Worm (Caenorhabditis elegans) whole organism, L1 larva: ENCODE data around the gene C27A7.8.

Source experiments
- aha-1 ChIP-seq: fragments of 150-350 bp; optimal IDR thresholded peaks from 2 replicates; lab custom pipeline; 2014; ENCODE audit warnings: missing biosample characterization, missing genetic modification characterization
- alr-1 ChIP-seq: fragments of 200-800 bp; sonication (Bioruptor generic); optimal IDR thresholded peaks from 2 replicates; lab custom pipeline; 2018; ENCODE audit warnings: borderline replicate concordance, mild to moderate bottlenecking, missing genetic modification characterization, missing compliant biosample characterization
- ama-1 ChIP-seq: fragments of 150-350 bp; optimal IDR thresholded peaks from 2 replicates; lab custom pipeline; 2014
- blmp-1 ChIP-seq: fragments of 150-350 bp; optimal IDR thresholded peaks from 2 replicates; lab custom pipeline; 2014; ENCODE audit warnings: missing biosample characterization, missing genetic modification characterization
- ceh-63 ChIP-seq: fragments of 200-800 bp; sonication (Bioruptor generic); optimal IDR thresholded peaks from 2 replicates; lab custom pipeline; 2018; ENCODE audit warnings: mild to moderate bottlenecking, missing genetic modification characterization, missing compliant biosample characterization
- ceh-8 ChIP-seq: fragments of 200-800 bp; sonication (Bioruptor generic); optimal IDR thresholded peaks from 2 replicates; lab custom pipeline; 2018; ENCODE audit warnings: mild to moderate bottlenecking, missing genetic modification characterization, moderate library complexity, missing compliant biosample characterization
- ceh-82 ChIP-seq, 3 experiments: fragments of 150-350 bp in 1 of 3; sonication (generic microtip) in 2 of 3; optimal IDR thresholded peaks; 2 replicates each; lab custom pipeline; 2014 to 2017; ENCODE audit warnings: missing biosample characterization in 3 of 3, missing genetic modification characterization in 3 of 3
- ceh-90 ChIP-seq: sonication (generic microtip); optimal IDR thresholded peaks from 2 replicates; lab custom pipeline; 2016; ENCODE audit warnings: missing genetic modification characterization, missing compliant biosample characterization
- ces-1 ChIP-seq: fragments of 150-350 bp; optimal IDR thresholded peaks from 2 replicates; lab custom pipeline; 2014; ENCODE audit warnings: missing biosample characterization, missing genetic modification reagents, missing genetic modification characterization
- efl-1 ChIP-seq, 4 experiments: fragments of 150-350 bp; optimal IDR thresholded peaks in 3 of 4; peaks in 1 of 4; 1 replicate in 1 of 4; 2 replicates in 3 of 4; lab custom pipeline; 2014; ENCODE audit warnings: missing biosample characterization in 2 of 4, missing genetic modification characterization in 2 of 4, missing genetic modification reagents in 2 of 4
- egl-27 ChIP-seq, 2 experiments: fragments of 150-350 bp in 1 of 2; sonication (generic microtip); optimal IDR thresholded peaks; 3 replicates each; lab custom pipeline; 2017 to 2018; ENCODE audit warnings: missing biosample characterization in 2 of 2, missing genetic modification characterization in 2 of 2, missing genetic modification reagents in 2 of 2
- fkh-4 ChIP-seq: sonication (generic microtip); optimal IDR thresholded peaks from 2 replicates; lab custom pipeline; 2016; ENCODE audit warnings: missing compliant biosample characterization, missing genetic modification characterization, borderline replicate concordance
- isw-1 ChIP-seq: fragments of 200-800 bp; sonication (Bioruptor generic); IDR thresholded peaks from 2 replicates; pipeline ENCODE4 v1.3.6; 2022; ENCODE audit warnings: missing genetic modification characterization, missing compliant biosample characterization
- lin-14 ChIP-seq: fragments of 200-800 bp; sonication (Bioruptor generic); optimal IDR thresholded peaks from 2 replicates; lab custom pipeline; 2018; ENCODE audit warnings: mild to moderate bottlenecking, missing genetic modification characterization, moderate library complexity, missing compliant biosample characterization
- lin-15B ChIP-seq: fragments of 150-350 bp; sonication (generic microtip); optimal IDR thresholded peaks from 3 replicates; lab custom pipeline; 2014; ENCODE audit warnings: missing biosample characterization, missing genetic modification characterization
- lin-39 ChIP-seq: fragments of 150-350 bp; optimal IDR thresholded peaks from 2 replicates; lab custom pipeline; 2014; ENCODE audit warnings: missing biosample characterization, missing genetic modification reagents, missing genetic modification characterization
- lir-3 ChIP-seq: sonication (generic microtip); optimal IDR thresholded peaks from 2 replicates; lab custom pipeline; 2016; ENCODE audit warnings: mild to moderate bottlenecking, missing genetic modification characterization, moderate library complexity, missing compliant biosample characterization; ENCODE audit not compliant: poor library complexity
- lsy-2 ChIP-seq, 2 experiments: fragments of 150-350 bp; optimal IDR thresholded peaks; 2 replicates each; lab custom pipeline; 2014; ENCODE audit warnings: missing biosample characterization in 2 of 2, missing genetic modification characterization in 2 of 2
- mab-9 ChIP-seq: fragments of 200-800 bp; sonication (Bioruptor generic); IDR thresholded peaks from 2 replicates; pipeline ENCODE4 v1.3.6; 2022; ENCODE audit warnings: missing genetic modification reagents, missing genetic modification characterization, missing compliant biosample characterization
- mdl-1 ChIP-seq, 2 experiments: fragments of 150-350 bp; optimal IDR thresholded peaks; 2 replicates each; lab custom pipeline; 2014 to 2017; ENCODE audit warnings: missing biosample characterization in 2 of 2, missing genetic modification characterization in 2 of 2, inconsistent platforms in 1 of 2
- nhr-11 ChIP-seq: fragments of 150-350 bp; optimal IDR thresholded peaks from 2 replicates; lab custom pipeline; 2014; ENCODE audit warnings: missing biosample characterization, missing genetic modification characterization
- nhr-12 ChIP-seq: sonication (generic microtip); optimal IDR thresholded peaks from 2 replicates; lab custom pipeline; 2017; ENCODE audit warnings: missing biosample characterization, missing genetic modification characterization
- nhr-19 ChIP-seq: fragments of 200-800 bp; sonication (Bioruptor generic); conservative IDR thresholded peaks from 2 replicates; pipeline ENCODE4 v1.3.6; 2022; ENCODE audit warnings: missing genetic modification characterization, missing compliant biosample characterization
- nhr-20 ChIP-seq: sonication (generic microtip); optimal IDR thresholded peaks from 2 replicates; lab custom pipeline; 2016; ENCODE audit warnings: mild to moderate bottlenecking, missing genetic modification characterization, missing compliant biosample characterization
- nhr-237 ChIP-seq: fragments of 150-350 bp; optimal IDR thresholded peaks from 2 replicates; lab custom pipeline; 2014; ENCODE audit warnings: missing biosample characterization, missing genetic modification characterization
- nhr-28 ChIP-seq: fragments of 150-350 bp; optimal IDR thresholded peaks from 2 replicates; lab custom pipeline; 2014; ENCODE audit warnings: missing biosample characterization, missing genetic modification characterization
- nhr-71 ChIP-seq: sonication (generic microtip); optimal IDR thresholded peaks from 2 replicates; lab custom pipeline; 2016; ENCODE audit warnings: mild to moderate bottlenecking, missing genetic modification characterization, moderate library complexity, missing compliant biosample characterization
- nhr-76 ChIP-seq: sonication (generic microtip); optimal IDR thresholded peaks from 2 replicates; lab custom pipeline; 2017; ENCODE audit warnings: missing biosample characterization, missing genetic modification characterization
- nhr-77 ChIP-seq: fragments of 150-350 bp; optimal IDR thresholded peaks from 2 replicates; lab custom pipeline; 2014; ENCODE audit warnings: missing biosample characterization, missing genetic modification characterization
- nhr-85 ChIP-seq: sonication (generic microtip); peaks from one replicate; lab custom pipeline; 2016; ENCODE audit warnings: missing genetic modification characterization, inconsistent platforms, missing compliant biosample characterization
- nhr-90 ChIP-seq: sonication (generic microtip); optimal IDR thresholded peaks from 2 replicates; lab custom pipeline; 2016; ENCODE audit warnings: mild to moderate bottlenecking, missing genetic modification characterization, missing compliant biosample characterization; ENCODE audit not compliant: poor library complexity
- pag-3 ChIP-seq: sonication (generic microtip); optimal IDR thresholded peaks from 2 replicates; lab custom pipeline; 2017; ENCODE audit warnings: missing genetic modification characterization, mild to moderate bottlenecking, missing compliant biosample characterization, antibody characterized with exemption, borderline replicate concordance; ENCODE audit not compliant: insufficient read depth
- rnt-1 ChIP-seq: sonication (generic microtip); optimal IDR thresholded peaks from 2 replicates; lab custom pipeline; 2016; ENCODE audit warnings: mild to moderate bottlenecking, missing genetic modification characterization, moderate library complexity, missing compliant biosample characterization
- snu-23 ChIP-seq: sonication (generic microtip); optimal IDR thresholded peaks from 2 replicates; lab custom pipeline; 2016; ENCODE audit warnings: missing genetic modification characterization, missing compliant biosample characterization
- sptf-1 ChIP-seq: fragments of 150-350 bp; optimal IDR thresholded peaks from 2 replicates; lab custom pipeline; 2014; ENCODE audit warnings: missing biosample characterization, missing genetic modification characterization
- sup-37 ChIP-seq: fragments of 200-800 bp; sonication (Bioruptor generic); optimal IDR thresholded peaks from 2 replicates; lab custom pipeline; 2018; ENCODE audit warnings: mild to moderate bottlenecking, missing genetic modification characterization, missing compliant biosample characterization
- tlp-1 ChIP-seq: fragments of 150-350 bp; optimal IDR thresholded peaks from 2 replicates; lab custom pipeline; 2014; ENCODE audit warnings: missing biosample characterization, missing genetic modification characterization
- unc-98 ChIP-seq: fragments of 200-800 bp; sonication (Bioruptor generic); IDR thresholded peaks from 2 replicates; pipeline ENCODE4 v1.3.6; 2022; ENCODE audit warnings: missing genetic modification characterization, missing compliant biosample characterization
- vab-15 ChIP-seq: sonication (generic microtip); optimal IDR thresholded peaks from 2 replicates; lab custom pipeline; 2017; ENCODE audit warnings: missing genotype, mild to moderate bottlenecking, missing genetic modification characterization, missing compliant biosample characterization
- ztf-4 ChIP-seq: fragments of 150-350 bp; optimal IDR thresholded peaks from 2 replicates; lab custom pipeline; 2014; ENCODE audit warnings: missing biosample characterization, missing genetic modification characterization

The C27A7.8 gene

ce11 chrV:12150607-12151006 lies 2.4 kb upstream of the C27A7.8 start, which contains the start of gene che-11:
Gene che-11, minus strand, starts transcription at chrV:12150707.
- TF ChIP-seq nhr-237 (tag; lab: Kevin White, UChicago): no peak
- no peak for TF ChIP-seq sup-37
- no peak for TF ChIP-seq lsy-2 (tag; optimal IDR thresholded peaks at IDR 0.05; lab: Kevin White, UChicago)
- no peak for TF ChIP-seq mdl-1 (tag; optimal IDR thresholded peaks at IDR 0.05; lab: Kevin White, UChicago)
- no peak for TF ChIP-seq nhr-28 (tag; lab: Kevin White, UChicago)
- TF ChIP-seq nhr-71 (tag; lab: Kevin White, UChicago): no peak
- no peak for TF ChIP-seq lin-15B (tag; lab: Kevin White, UChicago)
- no peak for TF ChIP-seq isw-1 (GFP tag; lab: Robert Waterston, UW)

DNA sequence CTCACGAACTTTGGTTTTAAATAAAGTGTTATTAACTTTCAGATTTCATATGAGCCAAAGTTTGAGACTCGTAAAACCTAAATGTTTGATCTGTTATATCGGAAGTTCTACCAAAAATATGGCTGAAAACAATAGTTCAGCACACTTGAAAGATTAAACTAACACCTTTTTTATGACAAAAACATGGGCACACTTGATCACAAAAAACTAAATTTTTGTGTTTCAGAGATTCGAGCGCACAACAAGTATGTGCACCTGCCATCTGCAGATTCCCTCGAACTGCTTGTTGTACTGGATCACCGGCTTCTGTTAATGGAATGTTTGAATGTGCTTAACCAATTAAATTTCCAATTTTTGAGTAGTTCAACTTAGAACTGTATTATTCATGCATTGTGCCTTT lies 827 bp downstream of the C27A7.8 start:
- TF ChIP-seq nhr-237 (tag; lab: Kevin White, UChicago): no peak
- TF ChIP-seq mab-9 (GFP tag; lab: Robert Waterston, UW): no peak
- TF ChIP-seq ceh-63 (GFP tag; lab: Kevin White, UChicago): no peak
- no peak for TF ChIP-seq aha-1 (tag; lab: Kevin White, UChicago)
- no peak for TF ChIP-seq nhr-12 (tag; lab: Kevin White, UChicago)
- TF ChIP-seq nhr-90 (tag; lab: Kevin White, UChicago): no peak
- TF ChIP-seq sptf-1: no peak
- TF ChIP-seq unc-98 (GFP tag; lab: Robert Waterston, UW): no peak
- no peak for TF ChIP-seq alr-1 (tag; lab: Kevin White, UChicago)
- TF ChIP-seq snu-23 (GFP tag; lab: Kevin White, UChicago): no peak
- no peak for TF ChIP-seq ztf-4 (tag; lab: Kevin White, UChicago)
- TF ChIP-seq tlp-1: no peak
- TF ChIP-seq lsy-2 (tag; optimal IDR thresholded peaks at IDR 0.05; lab: Kevin White, UChicago): no peak
- no peak for TF ChIP-seq vab-15 (tag; lab: Kevin White, UChicago)

DNA sequence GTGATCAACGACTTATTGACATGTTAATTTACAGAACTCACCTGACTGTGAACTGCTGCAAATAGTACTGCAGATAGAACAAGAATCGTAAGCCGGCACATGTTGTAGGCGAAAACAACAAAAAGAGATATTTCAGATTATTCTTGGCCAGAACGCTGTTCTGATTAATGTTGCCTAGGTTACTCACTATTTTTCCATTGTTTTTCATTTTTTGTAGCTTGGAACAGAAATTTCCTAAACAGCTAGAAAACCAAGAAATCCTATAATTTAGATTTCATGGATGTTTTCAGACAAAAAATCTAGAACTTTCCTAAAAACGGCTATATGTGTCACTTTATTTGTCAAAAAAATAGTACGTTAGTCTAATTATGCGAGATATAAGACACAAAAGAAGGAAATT lies 1.6 kb downstream of the C27A7.8 start, which contains the start of gene C27A7.9:
C27A7.9 (minus strand) TSS at position 101 of the 400 bp plus-strand sequence.
- TF ChIP-seq fkh-4: no peak
- TF ChIP-seq nhr-11: no peak
- no peak for TF ChIP-seq alr-1 (tag; lab: Kevin White, UChicago)

DNA sequence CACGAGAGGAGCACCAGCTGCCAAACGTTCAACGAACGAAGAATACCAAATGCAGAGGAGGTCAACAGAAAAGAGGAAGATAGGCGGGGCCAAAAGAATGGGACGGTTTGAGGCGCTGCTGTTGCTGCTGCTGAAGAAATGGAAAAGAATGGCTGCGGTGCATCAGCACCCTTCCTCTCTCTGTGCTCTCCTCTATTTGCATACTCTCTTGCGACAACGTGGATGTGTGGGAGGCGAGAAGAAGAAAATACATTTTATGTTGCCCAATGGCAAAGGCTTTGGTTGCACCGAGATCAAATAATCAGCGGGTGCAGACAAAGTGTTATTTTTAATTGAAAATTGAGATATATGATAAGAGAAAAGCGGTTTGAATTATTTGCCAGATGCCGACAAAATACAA lies 5.4 kb downstream of the C27A7.8 start:
- TF ChIP-seq lin-14 (GFP tag; lab: Kevin White, UChicago) (peak; percentile 79), ceh-82 (tag; optimal IDR thresholded peaks at IDR 0.05; lab: Kevin White, UChicago) (no peak), ama-1 (lab: Kevin White, UChicago) (no peak), unc-98 (GFP tag; lab: Robert Waterston, UW) (no peak), nhr-20 (tag; lab: Kevin White, UChicago) (peak; percentile 27), nhr-76 (no peak), nhr-19 (peak; percentile 29), ceh-63 (GFP tag; lab: Kevin White, UChicago) (no peak), ceh-90 (tag; lab: Kevin White, UChicago) (no peak), pag-3 (tag; lab: Kevin White, UChicago) (no peak), efl-1 (optimal IDR thresholded peaks at IDR 0.05; lab: Kevin White, UChicago) (peak in 1 of 2 experiments; percentile 14), efl-1 (GFP tag; optimal IDR thresholded peaks at IDR 0.05 in 1 of 2; lab: Kevin White, UChicago) (peak in 1 of 2 experiments; percentile 77), nhr-77 (tag; lab: Kevin White, UChicago) (no peak), nhr-71 (tag; lab: Kevin White, UChicago) (peak; percentile 47), nhr-85 (peak; percentile 81), snu-23 (GFP tag; lab: Kevin White, UChicago) (peak; percentile 8), blmp-1 (tag; lab: Kevin White, UChicago) (no peak), lin-39 (tag; lab: Kevin White, UChicago) (no peak), egl-27 (tag; optimal IDR thresholded peaks at IDR 0.05; lab: Kevin White, UChicago) (no peak), rnt-1 (tag; lab: Kevin White, UChicago) (peak; percentile 76), lir-3 (tag; lab: Kevin White, UChicago) (no peak), ceh-8 (GFP tag; lab: Kevin White, UChicago) (no peak), ces-1 (GFP tag; lab: Kevin White, UChicago) (no peak)
